Worm (Caenorhabditis elegans): ENCODE measurements around the gene vab-15.

vab-15 gene

ce11 chrX:9822606-9823264 is 24.3 kb upstream of the vab-15 start (continued):
- no peak for TF ChIP-seq tra-1 (GFP tag; IDR thresholded peaks at IDR 0.05)

- TF ChIP-seq unc-62 (GFP tag; optimal IDR thresholded peaks at IDR 0.05 in 1 of 2) (peak in 1 of 2 experiments; percentile 70), unc-62 (tag; optimal IDR thresholded peaks at IDR 0.05) (no peak), T20F7.1 (GFP tag; optimal IDR thresholded peaks at IDR 0.05) (no peak), ztf-7 (tag; optimal IDR thresholded peaks at IDR 0.05) (no peak), aha-1 (tag) (peak; percentile 94), ceh-20 (GFP tag; IDR thresholded peaks at IDR 0.05) (0 out of 2 replicates have a peak, but pooled peaks have one; percentile 16)
These were observed 15.9 kb upstream of the vab-15 start, which contains the start of gene rrc-1 for ce11 chrX:9831215-9831614. rrc-1 (minus strand) TSS chrX:9831288.

- peak; percentile 20 for TF ChIP-seq hlh-30 (tag; optimal IDR thresholded peaks at IDR 0.05; ENCODE audit: insufficient read depth)
- no peak for TF ChIP-seq ceh-62 (tag; optimal IDR thresholded peaks at IDR 0.05)
- TF ChIP-seq ceh-32 (tag; optimal IDR thresholded peaks at IDR 0.05; ENCODE audit: poor library complexity) = no peak
- no peak for TF ChIP-seq hmg-1.1 (GFP tag; IDR thresholded peaks at IDR 0.05)
- TF ChIP-seq hlh-11 (tag; optimal IDR thresholded peaks at IDR 0.05) = peak; percentile 41
- peak; percentile 14 for TF ChIP-seq aha-1 (tag)
- no peak for TF ChIP-seq dmd-9 (GFP tag; IDR thresholded peaks at IDR 0.05)
- no peak for TF ChIP-seq daf-16 (GFP tag; optimal IDR thresholded peaks at IDR 0.05)
- TF ChIP-seq daf-16 (tag; optimal IDR thresholded peaks at IDR 0.05) = no peak
- TF ChIP-seq F26F4.8 (GFP tag; conservative IDR thresholded peaks at IDR 0.05) = no peak
- peak; percentile 28 for TF ChIP-seq nhr-11 (tag; optimal IDR thresholded peaks at IDR 0.05)
These were observed 14.7 kb upstream of the vab-15 start for ce11 chrX:9832370-9832769.

DNA sequence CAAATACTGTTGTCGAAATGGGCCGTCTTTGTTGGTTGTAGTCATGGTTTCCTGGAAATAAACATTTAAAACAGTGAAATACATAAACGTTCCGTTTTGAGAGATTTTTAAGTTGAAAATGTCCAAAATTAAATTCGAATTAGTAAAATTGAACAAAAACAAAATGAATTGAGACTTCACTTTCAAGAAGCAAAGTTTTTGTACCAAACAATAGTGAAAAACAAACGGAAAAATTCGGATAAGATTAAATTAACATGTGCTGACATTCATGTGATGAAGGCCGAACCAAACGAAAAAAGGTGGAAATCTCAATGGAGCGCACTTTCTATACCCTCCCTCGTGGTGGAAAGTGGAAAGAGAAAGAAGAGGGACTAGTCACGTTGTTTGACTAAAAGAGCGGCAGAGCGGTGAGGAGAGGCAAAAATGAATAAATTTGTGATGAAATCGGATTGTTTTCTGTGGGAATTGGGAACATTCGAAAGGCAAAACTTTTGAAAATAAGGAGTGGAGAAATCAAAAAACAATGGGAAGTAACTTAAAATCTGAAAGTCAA is 9.0 kb upstream of the vab-15 start, which contains the start of gene ipla-2:
Gene ipla-2, minus strand, starts transcription at position 51 of the 553 bp plus-strand sequence.
- no peak for TF ChIP-seq Y48G9A.11 (GFP tag; IDR thresholded peaks at IDR 0.05)
- TF ChIP-seq daf-12 (tag; optimal IDR thresholded peaks at IDR 0.05) = no peak
- peak; percentile 27; the same call in 1 of the 2 replicates for TF ChIP-seq ctbp-1 (GFP tag; IDR thresholded peaks at IDR 0.05)
- no peak for TF ChIP-seq lin-1 (GFP tag; IDR thresholded peaks at IDR 0.05)
- no peak for TF ChIP-seq nhr-42 (GFP tag; IDR thresholded peaks at IDR 0.05)
- TF ChIP-seq Y5F2A.4 (GFP tag; optimal IDR thresholded peaks at IDR 0.05) = no peak
- no peak for TF ChIP-seq nhr-237 (tag; optimal IDR thresholded peaks at IDR 0.05)
- no peak for TF ChIP-seq sdz-12 (GFP tag; optimal IDR thresholded peaks at IDR 0.05)
- TF ChIP-seq egl-27 (tag; optimal IDR thresholded peaks at IDR 0.05) = no peak
- no peak for TF ChIP-seq lin-29 (GFP tag; IDR thresholded peaks at IDR 0.05)
- no peak for TF ChIP-seq saeg-2 (GFP tag; IDR thresholded peaks at IDR 0.05)
- TF ChIP-seq rbr-2 (tag; optimal IDR thresholded peaks at IDR 0.05) = peak; percentile 48
- no peak for TF ChIP-seq zfp-3 (GFP tag; conservative IDR thresholded peaks at IDR 0.05)
- TF ChIP-seq tag-97 (GFP tag; IDR thresholded peaks at IDR 0.05) = no peak
- TF ChIP-seq ama-1 (optimal IDR thresholded peaks at IDR 0.05) = no peak
- peak; percentile 57 for TF ChIP-seq dmd-6 (GFP tag; IDR thresholded peaks at IDR 0.05)
- TF ChIP-seq nhr-11 (tag; optimal IDR thresholded peaks at IDR 0.05) = peak; percentile 83
- TF ChIP-seq ceh-28 (tag; optimal IDR thresholded peaks at IDR 0.05) = no peak
- TF ChIP-seq Y75B8A.6 (GFP tag; IDR thresholded peaks at IDR 0.05) = no peak
- no peak for TF ChIP-seq php-3 (GFP tag; IDR thresholded peaks at IDR 0.05)
- peak; percentile 23 to 78 for TF ChIP-seq lsy-2 (tag; optimal IDR thresholded peaks at IDR 0.05)
- peak; percentile 100 for TF ChIP-seq hlh-30 (tag; optimal IDR thresholded peaks at IDR 0.05; ENCODE audit: insufficient read depth)
- no peak for TF ChIP-seq D1046.2 (GFP tag; IDR thresholded peaks at IDR 0.05)
- TF ChIP-seq nhr-41 (GFP tag; IDR thresholded peaks at IDR 0.05) = no peak
- no peak for TF ChIP-seq spr-3 (GFP tag; optimal IDR thresholded peaks at IDR 0.05)
- TF ChIP-seq mes-2 (tag; optimal IDR thresholded peaks at IDR 0.05; ENCODE audit: poor library complexity, severe bottlenecking) = peak; percentile 75
- no peak for TF ChIP-seq jun-1 (tag; optimal IDR thresholded peaks at IDR 0.05)
- TF ChIP-seq ces-1 (GFP tag; optimal IDR thresholded peaks at IDR 0.05) = peak; percentile 43
- TF ChIP-seq F37D6.2 (tag; optimal IDR thresholded peaks at IDR 0.05) = peak; percentile 23
- TF ChIP-seq nhr-77 (tag; optimal IDR thresholded peaks at IDR 0.05) = peak; percentile 34
- no peak for TF ChIP-seq ceh-20 (GFP tag; IDR thresholded peaks at IDR 0.05)
